Worm (Caenorhabditis elegans) whole organism, midembryonic: Measurements from ENCODE around the gene cat-1.

Source experiments
- T22C8.4 ChIP-seq: fragments of 200-800 bp; sonication (Bioruptor generic); IDR thresholded peaks from 2 replicates; pipeline ENCODE4 v1.3.6; 2022; ENCODE audit warnings: missing genetic modification characterization, missing compliant biosample characterization
- cog-1 ChIP-seq: sonication (generic microtip); optimal IDR thresholded peaks from 2 replicates; lab custom pipeline; 2016; ENCODE audit warnings: missing genetic modification characterization, missing compliant biosample characterization
- flt-1 ChIP-seq: fragments of 200-800 bp; sonication (Bioruptor generic); IDR thresholded peaks from 2 replicates; pipeline ENCODE4 v1.3.6; 2022; ENCODE audit warnings: missing genetic modification characterization, missing compliant biosample characterization
- klf-2 ChIP-seq: fragments of 200-800 bp; sonication (Bioruptor generic); conservative IDR thresholded peaks from 2 replicates; pipeline ENCODE4 v1.3.6; 2022; ENCODE audit warnings: missing genetic modification reagents, missing genetic modification characterization, missing compliant biosample characterization
- med-1 ChIP-seq: sonication (generic microtip); optimal IDR thresholded peaks from 2 replicates; lab custom pipeline; 2017; ENCODE audit warnings: missing genetic modification characterization, mild to moderate bottlenecking, missing compliant biosample characterization, antibody characterized with exemption, missing genetic modification reagents; ENCODE audit not compliant: insufficient read depth
- ref-1 ChIP-seq: fragments of 200-800 bp; sonication (Bioruptor generic); conservative IDR thresholded peaks from 2 replicates; pipeline ENCODE4 v1.3.6; 2022; ENCODE audit warnings: missing genetic modification reagents, missing genetic modification characterization, missing compliant biosample characterization
- tab-1 ChIP-seq: fragments of 200-800 bp; sonication (Bioruptor generic); IDR thresholded peaks from 2 replicates; pipeline ENCODE4 v1.3.6; 2022; ENCODE audit warnings: missing genetic modification characterization, missing compliant biosample characterization
- ztf-23 ChIP-seq: fragments of 200-800 bp; sonication (Bioruptor generic); IDR thresholded peaks from 2 replicates; pipeline ENCODE4 v1.3.6; 2022; ENCODE audit warnings: missing genetic modification reagents, missing genetic modification characterization, missing compliant biosample characterization
- ztf-29 ChIP-seq: fragments of 200-800 bp; sonication (Bioruptor generic); IDR thresholded peaks from 2 replicates; pipeline ENCODE4 v1.3.6; 2022; ENCODE audit warnings: missing genetic modification reagents, missing genetic modification characterization, missing compliant biosample characterization

Gene cat-1

DNA sequence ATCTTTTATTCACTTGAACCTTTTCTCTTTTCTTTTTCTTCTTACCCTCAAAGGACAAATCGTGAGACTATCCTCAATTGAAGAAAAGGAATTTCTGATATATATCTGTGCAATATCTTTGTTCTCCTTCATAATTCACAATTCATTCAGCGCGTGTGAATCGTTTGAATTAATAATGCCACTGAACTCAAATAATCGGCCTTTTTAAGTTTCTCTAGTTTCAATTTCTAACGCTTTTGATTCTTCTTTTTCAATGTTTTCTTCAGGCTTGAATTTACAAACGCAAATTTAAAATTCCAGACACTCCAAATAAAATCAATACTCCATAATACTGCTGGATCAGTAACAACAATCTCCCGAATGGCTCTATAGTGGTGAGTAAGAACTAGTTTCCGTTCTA lies 47.0 kb downstream of the cat-1 start, which contains the start of gene egl-13:
TSS of gene egl-13 (plus strand) at position 301 of the 400 bp plus-strand sequence.
- no peak for TF ChIP-seq med-1
- TF ChIP-seq flt-1 (GFP tag; lab: Robert Waterston, UW), result no peak
- TF ChIP-seq klf-2, result no peak
- no peak for TF ChIP-seq ztf-29
- TF ChIP-seq tab-1, result no peak
- TF ChIP-seq ref-1 (GFP tag; lab: Robert Waterston, UW), result no peak
- TF ChIP-seq ztf-23 (GFP tag; lab: Robert Waterston, UW), result no peak
- no peak for TF ChIP-seq T22C8.4 (GFP tag; lab: Robert Waterston, UW)
- TF ChIP-seq cog-1 (tag; lab: Kevin White, UChicago), result no peak

DNA sequence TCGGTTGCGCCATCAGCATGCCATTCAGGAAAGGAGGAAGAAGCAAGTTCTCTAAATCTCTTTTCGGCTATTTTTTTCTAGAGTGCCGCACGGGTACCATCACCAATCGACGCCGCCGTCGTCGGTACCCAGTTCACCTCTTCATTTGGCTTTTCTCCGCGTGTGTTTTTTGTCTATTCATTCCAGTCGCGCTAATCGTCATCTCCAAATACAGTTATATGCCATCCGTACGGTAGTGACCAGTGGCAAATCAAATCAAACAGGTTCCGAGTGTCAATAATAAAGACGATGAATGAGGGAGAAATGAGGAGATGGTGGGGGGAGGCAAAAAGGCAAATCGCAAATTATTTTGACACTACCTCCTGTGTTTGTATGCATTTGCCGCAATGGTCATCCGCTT lies 49.4 kb downstream of the cat-1 start:
- TF ChIP-seq T22C8.4 (GFP tag; lab: Robert Waterston, UW), result no peak
- TF ChIP-seq ztf-29, result no peak
- no peak for TF ChIP-seq flt-1 (GFP tag; lab: Robert Waterston, UW)
- TF ChIP-seq cog-1 (tag; lab: Kevin White, UChicago), result no peak
- TF ChIP-seq ref-1 (GFP tag; lab: Robert Waterston, UW), result no peak
- TF ChIP-seq klf-2, result no peak
- TF ChIP-seq ztf-23 (GFP tag; lab: Robert Waterston, UW), result no peak
- no peak for TF ChIP-seq med-1
- TF ChIP-seq tab-1, result no peak

DNA sequence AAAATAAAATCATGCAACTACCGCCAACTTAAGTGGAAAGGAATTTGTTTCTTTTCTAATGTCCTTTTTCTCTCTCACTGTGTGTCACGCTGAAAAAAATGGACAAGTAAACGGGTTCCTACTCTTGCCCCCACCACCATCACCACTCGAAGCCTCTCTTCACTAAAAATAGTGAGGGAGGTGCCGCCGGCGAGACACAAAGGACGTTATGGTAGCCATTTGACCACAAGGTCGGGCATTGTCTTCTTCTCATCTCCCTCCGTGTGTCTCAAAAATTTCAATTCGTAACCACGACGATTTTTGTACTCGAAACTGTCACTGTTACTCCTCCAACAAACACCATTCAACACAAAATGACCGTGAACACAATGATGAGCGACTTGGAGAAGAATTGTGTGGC lies 50.9 kb downstream of the cat-1 start, which contains the start of gene T22B7.22:
TSS of gene T22B7.22 (plus strand) at position 354 of the 400 bp plus-strand sequence.
- TF ChIP-seq ref-1 (GFP tag; lab: Robert Waterston, UW) (no peak), T22C8.4 (GFP tag; lab: Robert Waterston, UW) (no peak), flt-1 (GFP tag; lab: Robert Waterston, UW) (no peak), ztf-29 (no peak), klf-2 (no peak), ztf-23 (GFP tag; lab: Robert Waterston, UW) (no peak), tab-1 (no peak), med-1 (no peak)
